Fruit fly (Drosophila melanogaster) whole organism, larva: ENCODE data around the gene tbc.

Source experiments
- noc ChIP-seq: fragments of 200-800 bp; sonication (Bioruptor generic); optimal IDR thresholded peaks from 3 replicates; lab custom pipeline; 2019; ENCODE audit warnings: missing biosample characterization, mild to moderate bottlenecking, missing genetic modification characterization, moderate library complexity

Gene tbc

DNA sequence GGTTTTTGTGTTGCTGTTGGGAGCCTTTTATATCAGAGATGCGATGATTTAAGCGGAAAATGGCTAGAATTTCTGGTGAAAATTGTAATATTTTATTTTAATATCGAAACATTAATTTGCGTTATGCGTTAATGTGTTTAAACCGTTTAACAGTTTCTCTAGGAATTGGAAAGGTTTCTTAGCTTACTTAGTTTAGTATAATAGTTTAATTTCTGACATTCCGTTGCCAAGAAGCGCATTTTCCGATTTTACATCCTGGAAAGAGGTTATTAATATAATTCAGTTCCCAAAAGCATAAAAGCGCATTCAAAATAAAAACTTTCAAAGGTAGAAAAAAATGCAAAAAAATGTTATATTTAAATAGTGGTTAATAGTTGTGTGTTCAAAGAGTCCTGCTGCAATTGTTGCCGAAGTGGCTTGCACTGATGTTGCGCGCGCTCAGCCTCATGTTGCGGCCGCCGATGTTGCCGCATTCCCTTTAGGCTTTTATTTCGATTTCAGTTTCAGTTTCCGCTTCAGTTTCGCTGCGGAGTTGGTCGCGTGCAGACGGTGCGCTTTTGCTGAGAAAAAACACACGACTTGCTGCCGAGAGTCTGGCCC, at the start of gene tbc:
Gene tbc (plus strand): TSS at position 504 of the 600 bp plus-strand sequence.
- no peak for TF ChIP-seq noc (tag; lab: Kevin White, UChicago)

dm6 chrX:20411635-20412034, 37.5 kb upstream of the tbc start:
- TF ChIP-seq noc (tag; lab: Kevin White, UChicago): no peak

DNA sequence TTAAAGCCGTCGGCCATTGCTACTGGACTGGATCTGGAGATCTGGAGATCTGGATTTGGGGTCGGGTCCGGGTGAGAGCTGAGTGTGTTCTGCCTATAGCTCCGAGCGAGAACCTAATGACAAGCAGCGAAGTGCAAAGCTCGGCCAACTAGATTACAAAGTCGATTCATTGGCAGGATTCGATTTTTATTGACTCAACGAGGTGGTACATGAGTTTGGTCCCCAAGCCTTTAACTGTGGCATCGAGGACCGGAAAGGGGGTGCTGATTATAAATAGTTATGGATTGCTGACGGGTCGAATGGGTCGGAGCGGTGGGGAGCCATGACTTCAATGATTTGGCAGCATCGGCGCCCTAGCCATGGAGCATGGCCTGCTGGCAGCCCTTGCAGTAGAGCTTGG, 35.6 kb upstream of the tbc start, which contains the start of gene CG15459:
Gene CG15459 (minus strand): TSS at position 101 of the 400 bp plus-strand sequence.
- TF ChIP-seq noc (tag; lab: Kevin White, UChicago): no peak

dm6 chrX:20414099-20414498, 35.0 kb upstream of the tbc start, which contains the start of gene CG15458:
CG15458 (minus strand) TSS chrX:20414199.
- TF ChIP-seq noc (tag; lab: Kevin White, UChicago): no peak

dm6 chrX:20415444-20415843, 33.7 kb upstream of the tbc start, which contains the start of gene Obp19a:
Obp19a (plus strand) TSS chrX:20415744.
- no peak for TF ChIP-seq noc (tag; lab: Kevin White, UChicago)

DNA sequence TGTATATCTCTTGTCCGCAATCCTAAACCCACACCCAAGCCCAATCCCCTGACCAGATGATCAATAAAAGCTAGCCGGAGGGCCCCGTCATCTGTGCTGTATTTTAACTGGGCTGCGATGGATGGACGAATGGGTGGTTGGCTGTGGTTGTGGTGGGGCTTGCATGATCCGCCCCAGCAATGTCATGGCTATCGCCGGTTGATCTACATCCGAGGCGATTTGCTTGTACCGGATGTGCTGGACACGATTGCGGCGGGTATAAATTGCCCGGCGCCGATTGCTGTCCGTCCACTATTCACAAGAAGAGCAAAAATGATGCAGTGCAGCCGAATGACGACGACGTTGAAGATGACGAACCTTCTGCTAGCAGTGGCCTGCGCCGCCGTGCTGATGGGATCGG, 32.7 kb upstream of the tbc start, which contains the start of gene Obp19b:
Gene Obp19b (plus strand): TSS at position 301 of the 400 bp plus-strand sequence.
- no peak for TF ChIP-seq noc (tag; lab: Kevin White, UChicago)

DNA sequence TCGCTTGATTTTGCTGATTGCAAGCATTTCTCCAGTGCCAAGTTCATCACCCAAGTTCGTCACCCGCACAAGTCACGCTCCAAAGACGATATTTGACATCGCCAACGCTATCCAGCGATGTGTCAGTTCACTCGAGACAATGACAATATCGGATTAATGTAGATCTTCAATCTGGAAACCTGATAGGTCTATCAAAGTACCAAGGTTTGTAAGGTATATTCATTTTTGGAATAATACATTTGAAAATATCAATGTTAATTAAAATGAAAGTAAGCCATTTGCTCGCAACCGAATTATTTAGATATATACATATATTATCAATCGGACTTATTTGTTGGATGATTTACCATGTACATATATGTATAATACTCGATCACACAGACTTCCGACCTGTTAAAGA, 30.3 kb upstream of the tbc start, which contains the start of gene Obp19c:
Gene Obp19c (minus strand): TSS at position 101 of the 400 bp plus-strand sequence.
- TF ChIP-seq noc (tag; lab: Kevin White, UChicago): no peak

- TF ChIP-seq noc (tag; lab: Kevin White, UChicago): no peak
These were observed 29.8 kb upstream of the tbc start, which contains the start of gene Obp19d for dm6 chrX:20419313-20419712. Obp19d (plus strand) TSS chrX:20419613.

- no peak for TF ChIP-seq noc (tag; lab: Kevin White, UChicago)
These were observed 26.0 kb upstream of the tbc start for dm6 chrX:20423158-20423557.

- no peak for TF ChIP-seq noc (tag; lab: Kevin White, UChicago)
These were observed 25.4 kb upstream of the tbc start, which contains the start of the genes Pp4-19C and cactin for dm6 chrX:20423747-20424165. Pp4-19C (minus strand) TSS chrX:20424002. cactin (plus strand) TSS chrX:20424069.

DNA sequence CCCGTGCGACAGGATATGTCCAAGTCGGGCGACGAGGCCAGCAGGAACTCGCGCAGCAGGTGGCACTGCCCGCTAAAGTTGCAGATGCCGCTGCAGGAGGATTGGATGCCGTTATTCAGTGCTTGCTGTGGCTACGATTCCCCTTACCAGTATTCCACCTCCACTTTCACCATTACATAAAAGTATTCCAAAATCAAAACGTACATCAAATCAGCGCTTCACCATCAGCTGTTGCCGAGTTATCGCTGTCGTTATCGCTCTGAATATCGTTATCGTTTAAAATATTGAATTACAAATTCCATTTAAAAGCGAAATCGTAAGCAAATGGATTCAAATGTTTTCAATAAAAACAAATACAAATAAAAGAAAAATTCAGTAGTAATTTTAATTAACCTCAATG, 22.3 kb upstream of the tbc start, which contains the start of gene CG15456:
Gene CG15456 (minus strand): TSS at position 225 of the 400 bp plus-strand sequence.
- TF ChIP-seq noc (tag; lab: Kevin White, UChicago): no peak

DNA sequence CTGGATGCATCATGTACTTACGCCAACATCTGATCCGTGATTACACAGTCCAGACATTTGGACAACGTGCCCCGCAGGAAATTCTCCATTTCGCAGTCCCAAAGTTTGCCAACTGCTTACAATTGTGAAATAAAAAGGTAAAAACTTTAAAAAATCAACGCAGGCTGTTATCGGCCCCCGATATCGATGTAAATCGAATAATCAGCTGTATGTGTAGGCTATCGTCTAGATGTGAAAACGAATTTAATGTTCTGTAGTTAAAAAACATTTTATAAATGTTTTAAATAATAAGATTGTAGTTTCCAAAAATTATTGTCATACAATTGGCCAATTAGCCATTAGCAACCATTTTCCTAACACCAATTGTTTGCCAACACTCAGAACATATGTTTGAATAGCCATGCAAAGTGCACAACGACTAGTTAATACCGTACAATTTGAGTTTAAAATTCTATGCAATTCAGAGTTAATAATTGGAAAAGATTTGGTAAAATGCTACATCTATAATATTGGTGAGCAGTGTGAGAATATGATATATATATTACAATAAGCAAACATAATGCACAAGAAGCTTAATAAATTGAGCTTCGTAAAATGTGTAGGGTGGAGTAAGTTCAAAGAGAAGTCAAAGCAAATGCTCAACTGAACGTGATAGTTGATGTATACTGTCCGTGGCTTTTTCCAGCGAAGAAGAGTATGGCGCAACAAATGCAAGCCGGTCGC, 19.5 kb upstream of the tbc start, which contains the start of the genes CG11710 and mal:
Gene CG11710 (minus strand): TSS at position 192 of the 723 bp plus-strand sequence.
Gene mal (plus strand): TSS at position 194 of the 723 bp plus-strand sequence.
- TF ChIP-seq noc (tag; lab: Kevin White, UChicago): peak; percentile 84

- TF ChIP-seq noc (tag; lab: Kevin White, UChicago): no peak
These were observed 15.5 kb upstream of the tbc start, which contains the start of gene CG1695 for dm6 chrX:20433345-20434332. CG1695 (plus strand) TSS chrX:20433950.

DNA sequence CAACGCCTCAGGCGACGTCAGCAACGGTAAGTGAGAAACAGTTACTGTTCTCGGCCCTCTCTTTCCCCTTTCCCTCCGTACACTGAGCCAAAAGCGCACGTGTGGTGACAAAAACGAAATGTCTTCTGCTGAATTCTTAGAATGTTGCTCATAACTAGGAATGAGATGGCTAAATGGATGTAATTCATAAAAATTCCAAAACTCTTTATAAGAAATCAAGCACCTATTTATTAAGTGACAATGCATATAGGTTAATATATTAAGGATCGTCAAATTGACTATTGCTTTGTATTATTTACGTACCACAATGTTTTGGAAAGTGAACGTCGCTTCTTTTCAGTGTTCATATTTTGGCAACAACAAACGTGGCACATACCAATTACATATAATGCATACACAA, 14.6 kb upstream of the tbc start:
- no peak for TF ChIP-seq noc (tag; lab: Kevin White, UChicago)

- no peak for TF ChIP-seq noc (tag; lab: Kevin White, UChicago)
These were observed 12.3 kb upstream of the tbc start for dm6 chrX:20436866-20437265.
